Worm (Caenorhabditis elegans): ENCODE measurements around the gene ZK105.5.

DNA sequence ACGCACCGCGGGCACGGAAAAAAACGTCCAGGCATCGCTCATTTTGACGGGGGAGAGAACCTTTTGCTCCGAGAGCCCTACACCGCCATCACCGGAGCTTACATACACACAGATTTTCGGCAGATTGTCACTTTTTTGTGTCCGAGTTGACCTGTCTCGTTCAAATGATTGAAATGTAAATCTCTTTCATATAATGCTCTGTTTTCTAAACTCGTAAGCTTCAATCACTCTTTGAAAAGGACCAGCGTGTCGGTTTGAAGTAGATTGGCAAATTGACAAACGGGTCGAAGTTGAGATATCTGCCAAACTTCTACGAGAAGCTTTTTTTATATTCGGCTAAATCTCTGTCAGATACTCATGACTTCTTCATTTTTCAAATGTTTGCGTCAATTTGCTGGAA is 29.6 kb upstream of the ZK105.5 start:
- TF ChIP-seq ceh-9 (tag; optimal IDR thresholded peaks at IDR 0.05) (no peak), elt-2 (tag; optimal IDR thresholded peaks at IDR 0.05) (no peak), nhr-28 (tag; optimal IDR thresholded peaks at IDR 0.05) (no peak), tbx-2 (tag; optimal IDR thresholded peaks at IDR 0.05) (no peak)

Measured in whole organism, L3 larva.